Worm (Caenorhabditis elegans) whole organism, late embryonic: ENCODE data around the gene madf-8.

ENCODE experiments used
- ceh-30 ChIP-seq: fragments of 150-350 bp; optimal IDR thresholded peaks from 2 replicates; lab custom pipeline; 2014; ENCODE audit warnings: missing biosample characterization, missing genetic modification characterization
- ets-4 ChIP-seq: sonication (generic microtip); optimal IDR thresholded peaks from 2 replicates; lab custom pipeline; 2016; ENCODE audit warnings: missing genetic modification characterization, missing compliant biosample characterization
- nfya-1 ChIP-seq: sonication (generic microtip); optimal IDR thresholded peaks from 2 replicates; lab custom pipeline; 2017; ENCODE audit warnings: missing genetic modification characterization, mild to moderate bottlenecking, missing compliant biosample characterization, antibody characterized with exemption, moderate library complexity
- nhr-11 ChIP-seq: fragments of 150-350 bp; optimal IDR thresholded peaks from 2 replicates; lab custom pipeline; 2014; ENCODE audit warnings: missing biosample characterization, missing genetic modification characterization
- unc-42 ChIP-seq: sonication (generic microtip); optimal IDR thresholded peaks from 2 replicates; lab custom pipeline; 2016; ENCODE audit warnings: missing genotype, missing genetic modification characterization, missing compliant biosample characterization

DNA sequence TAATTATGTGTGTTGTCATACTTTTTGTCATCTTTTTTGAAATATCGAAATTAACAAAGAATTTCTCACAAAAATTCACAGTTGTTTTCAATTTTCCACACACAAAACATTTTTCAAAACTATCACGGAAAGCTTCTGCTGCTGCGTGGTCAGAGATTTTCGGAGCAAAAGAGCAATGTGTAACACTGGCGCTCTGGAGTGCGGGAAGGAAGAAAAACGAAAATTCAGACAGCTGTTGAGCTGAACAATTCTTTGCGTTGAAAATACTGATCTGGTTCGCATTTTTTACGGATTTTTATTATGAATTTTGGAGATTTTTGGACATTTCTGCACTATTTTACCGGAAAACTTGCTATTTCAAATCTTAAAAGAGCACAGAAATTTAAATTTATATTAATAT, 7.0 kb downstream of the madf-8 start:
- no peak for TF ChIP-seq ceh-30 (tag; lab: Kevin White, UChicago)
- TF ChIP-seq nfya-1 (tag; lab: Kevin White, UChicago) = no peak
- no peak for TF ChIP-seq ets-4
- TF ChIP-seq unc-42 (tag; lab: Kevin White, UChicago) = no peak
- TF ChIP-seq nhr-11 (tag; lab: Kevin White, UChicago) = no peak
